Worm (Caenorhabditis elegans) whole organism, L4 larva: ENCODE results near the gene F07G11.3.

Experiments used
- ZK546.5 ChIP-seq, 2 experiments: sonication (generic microtip); optimal IDR thresholded peaks; 2 replicates each; lab custom pipeline; 2017; ENCODE audit warnings: missing biosample characterization in 2 of 2, missing genetic modification characterization in 2 of 2
- dve-1 ChIP-seq: sonication (generic microtip); optimal IDR thresholded peaks from 2 replicates; lab custom pipeline; 2017; ENCODE audit warnings: antibody characterized with exemption, mild to moderate bottlenecking, missing genetic modification characterization, missing compliant biosample characterization; ENCODE audit not compliant: insufficient read depth
- fos-1 ChIP-seq: fragments of 150-350 bp; optimal IDR thresholded peaks from 2 replicates; lab custom pipeline; 2014; ENCODE audit warnings: missing biosample characterization, missing genetic modification characterization
- lin-15B ChIP-seq: fragments of 150-350 bp; sonication (generic microtip); optimal IDR thresholded peaks from 3 replicates; lab custom pipeline; 2014; ENCODE audit warnings: missing biosample characterization, missing genetic modification characterization
- lin-39 ChIP-seq: fragments of 150-350 bp; optimal IDR thresholded peaks from 2 replicates; lab custom pipeline; 2014; ENCODE audit warnings: missing biosample characterization, missing genetic modification reagents, missing genetic modification characterization
- skn-1 ChIP-seq: fragments of 150-350 bp; optimal IDR thresholded peaks from 2 replicates; lab custom pipeline; 2014; ENCODE audit warnings: missing biosample characterization, missing genetic modification characterization
- zfp-2 ChIP-seq: sonication (generic microtip); optimal IDR thresholded peaks from 2 replicates; lab custom pipeline; 2016; ENCODE audit warnings: mild to moderate bottlenecking, missing genetic modification characterization, missing compliant biosample characterization

DNA sequence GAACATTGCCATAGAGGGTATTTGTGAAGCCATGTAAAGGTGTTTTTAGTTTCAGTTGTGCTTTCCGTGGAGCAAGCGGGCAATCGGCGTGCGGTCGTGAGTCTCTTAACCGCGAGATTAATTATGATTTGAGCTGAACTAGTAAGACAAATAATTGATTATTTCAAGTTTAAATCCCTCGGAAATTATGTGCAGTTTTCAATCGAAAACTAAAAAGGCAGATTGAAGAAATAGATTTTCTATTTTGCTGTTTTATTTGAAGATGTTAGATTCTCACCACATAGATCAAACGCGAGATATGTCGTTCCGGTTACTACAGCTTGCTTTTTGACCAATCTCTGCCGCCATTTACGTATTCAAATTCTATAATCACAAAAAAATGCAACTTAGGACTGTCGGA lies 16.5 kb upstream of the F07G11.3 start, which contains the start of gene C13A2.3:
- no peak for TF ChIP-seq skn-1 (tag; lab: Kevin White, UChicago)
- TF ChIP-seq lin-39 (tag; lab: Kevin White, UChicago): no peak
- no peak for TF ChIP-seq ZK546.5 (tag; optimal IDR thresholded peaks at IDR 0.05; lab: Kevin White, UChicago)
- no peak for TF ChIP-seq zfp-2
- no peak for TF ChIP-seq dve-1 (tag; lab: Kevin White, UChicago)
- TF ChIP-seq fos-1 (tag; lab: Kevin White, UChicago): no peak
- no peak for TF ChIP-seq lin-15B (tag; lab: Kevin White, UChicago)
